Worm (Caenorhabditis elegans): Measurements from ENCODE around the gene oac-46.

oac-46 gene

DNA sequence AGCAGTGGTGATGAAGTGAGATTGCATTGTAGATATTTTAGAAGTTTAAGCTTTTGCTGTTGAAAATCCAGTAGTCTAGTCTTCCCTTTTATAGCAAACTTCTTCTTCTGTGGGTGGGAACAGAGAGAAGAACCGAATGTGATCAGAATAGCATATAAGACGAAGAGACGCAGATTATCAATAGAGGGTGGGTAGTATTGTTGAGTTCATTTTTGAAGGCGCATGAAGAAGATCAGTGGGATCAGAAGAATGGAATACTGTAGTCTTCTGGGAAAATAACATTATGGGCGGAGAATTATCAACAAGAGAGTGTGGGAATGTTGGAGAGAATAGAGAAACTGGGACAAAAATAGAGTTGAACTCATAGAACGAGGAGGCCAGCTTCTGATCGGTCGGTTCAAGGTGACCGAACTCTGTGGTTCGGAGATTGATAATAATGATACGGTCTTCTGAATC is 30.7 kb downstream of the oac-46 start, which contains the start of gene F46C5.1:
F46C5.1 (minus strand) TSS at position 51 of the 456 bp plus-strand sequence.
- peak; percentile 28 for TF ChIP-seq aha-1 (tag)
- no peak for TF ChIP-seq nhr-77 (tag; optimal IDR thresholded peaks at IDR 0.05)
- no peak for TF ChIP-seq ceh-62 (tag; optimal IDR thresholded peaks at IDR 0.05)
- TF ChIP-seq lim-7 (GFP tag; IDR thresholded peaks at IDR 0.05), result no peak
- no peak for TF ChIP-seq mes-2 (tag; optimal IDR thresholded peaks at IDR 0.05; ENCODE audit: poor library complexity, severe bottlenecking)
- TF ChIP-seq ama-1 (optimal IDR thresholded peaks at IDR 0.05), result no peak
- peak; percentile 31; the same call in 1 of the 2 replicates for TF ChIP-seq T26A8.4 (GFP tag; IDR thresholded peaks at IDR 0.05)
- peak; percentile 13 for TF ChIP-seq hlh-30 (tag; optimal IDR thresholded peaks at IDR 0.05; ENCODE audit: insufficient read depth)
- TF ChIP-seq unc-62 (GFP tag; optimal IDR thresholded peaks at IDR 0.05 in 1 of 2), result peak in 1 of 2 experiments; percentile 63
- TF ChIP-seq unc-62 (tag; optimal IDR thresholded peaks at IDR 0.05), result no peak
- peak; percentile 75 for TF ChIP-seq nhr-28 (tag; optimal IDR thresholded peaks at IDR 0.05)

- TF ChIP-seq madf-9 (GFP tag; conservative IDR thresholded peaks at IDR 0.05) (no peak), hlh-11 (tag; optimal IDR thresholded peaks at IDR 0.05) (peak; percentile 1), hlh-30 (tag; optimal IDR thresholded peaks at IDR 0.05; ENCODE audit: insufficient read depth) (peak; percentile 5), mdt-29 (GFP tag; IDR thresholded peaks at IDR 0.05) (no peak), zip-11 (GFP tag; IDR thresholded peaks at IDR 0.05) (no peak), dve-1 (tag; optimal IDR thresholded peaks at IDR 0.05; ENCODE audit: insufficient read depth) (peak; percentile 25), daf-16 (GFP tag; optimal IDR thresholded peaks at IDR 0.05) (no peak), daf-16 (tag; optimal IDR thresholded peaks at IDR 0.05) (no peak), jun-1 (tag; optimal IDR thresholded peaks at IDR 0.05) (no peak), tag-97 (GFP tag; IDR thresholded peaks at IDR 0.05) (no peak), saeg-2 (GFP tag; IDR thresholded peaks at IDR 0.05) (no peak), nhr-6 (tag; optimal IDR thresholded peaks at IDR 0.05) (peak; percentile 52), daf-8 (GFP tag; IDR thresholded peaks at IDR 0.05) (no peak), mxl-3 (GFP tag; optimal IDR thresholded peaks at IDR 0.05) (no peak), lim-7 (GFP tag; IDR thresholded peaks at IDR 0.05) (no peak), T20F7.1 (GFP tag; optimal IDR thresholded peaks at IDR 0.05) (no peak), unc-62 (GFP tag; optimal IDR thresholded peaks at IDR 0.05 in 1 of 2) (peak in 1 of 2 experiments; percentile 93), unc-62 (tag; optimal IDR thresholded peaks at IDR 0.05) (no peak), ZK337.2 (GFP tag; IDR thresholded peaks at IDR 0.05) (0 out of 2 replicates have a peak, but pooled peaks have one; percentile 31), lin-38 (GFP tag; IDR thresholded peaks at IDR 0.05) (peak; percentile 2), php-3 (GFP tag; IDR thresholded peaks at IDR 0.05) (no peak), nhr-42 (GFP tag; IDR thresholded peaks at IDR 0.05) (no peak), zag-1 (tag; optimal IDR thresholded peaks at IDR 0.05) (no peak), ces-1 (GFP tag; optimal IDR thresholded peaks at IDR 0.05) (no peak), nhr-25 (tag; optimal IDR thresholded peaks at IDR 0.05; ENCODE audit: borderline replicate concordance, insufficient read depth) (peak; percentile 43), lsy-2 (tag; optimal IDR thresholded peaks at IDR 0.05) (peak in 1 of 2 experiments; percentile 44), rbr-2 (tag; optimal IDR thresholded peaks at IDR 0.05) (no peak), F10B5.3 (tag; optimal IDR thresholded peaks at IDR 0.05) (no peak), nhr-77 (tag; optimal IDR thresholded peaks at IDR 0.05) (no peak), set-16 (GFP tag; IDR thresholded peaks at IDR 0.05) (no peak), madf-5 (GFP tag; IDR thresholded peaks at IDR 0.05) (0 out of 4 replicates have a peak, but pooled peaks of 1 of the 2 experiments have one; percentile 22), hif-1 (tag; optimal IDR thresholded peaks at IDR 0.05) (peak in 1 of 2 experiments; percentile 6), egl-43 (GFP tag; IDR thresholded peaks at IDR 0.05) (no peak), F26F4.8 (GFP tag; conservative IDR thresholded peaks at IDR 0.05) (no peak), unc-39 (tag; optimal IDR thresholded peaks at IDR 0.05) (no peak), daf-12 (tag; optimal IDR thresholded peaks at IDR 0.05) (no peak), D1046.2 (GFP tag; IDR thresholded peaks at IDR 0.05) (no peak), nhr-10 (tag; optimal IDR thresholded peaks at IDR 0.05) (no peak), mep-1 (tag; optimal IDR thresholded peaks at IDR 0.05) (peak; percentile 6), dmd-6 (GFP tag; IDR thresholded peaks at IDR 0.05) (no peak; the same call in 1 of the 2 replicates), nhr-237 (tag; optimal IDR thresholded peaks at IDR 0.05) (no peak)
Observed at ce11 chrII:8820126-8820972, 31.5 kb downstream of the oac-46 start.

Measured in whole organism, L4 larva.